Fruit fly (Drosophila melanogaster) whole organism, prepupa: ENCODE measurements around the gene CecB.

ENCODE experiments used
- CG10631 ChIP-seq: fragments of 200-800 bp; sonication (Bioruptor generic); optimal IDR thresholded peaks from 2 replicates; lab custom pipeline; 2016; ENCODE audit warnings: missing biosample characterization, missing genetic modification characterization
- CG11294 ChIP-seq: fragments of 200-800 bp; sonication (Bioruptor generic); IDR thresholded peaks from 2 replicates; pipeline ENCODE4 v1.3.6; 2022; ENCODE audit warnings: missing biosample characterization, missing genetic modification characterization
- CG16779 ChIP-seq: fragments of 200-800 bp; sonication (Bioruptor generic); optimal IDR thresholded peaks from 3 replicates; lab custom pipeline; 2017; ENCODE audit warnings: missing biosample characterization, mild to moderate bottlenecking, missing genetic modification characterization
- CG6276 ChIP-seq: fragments of 200-800 bp; sonication (Bioruptor generic); optimal IDR thresholded peaks from 2 replicates; lab custom pipeline; 2017; ENCODE audit warnings: missing biosample characterization, mild to moderate bottlenecking, missing genetic modification characterization
- CG7368 ChIP-seq: fragments of 200-800 bp; sonication (Bioruptor generic); optimal IDR thresholded peaks from 3 replicates; lab custom pipeline; 2016; ENCODE audit warnings: missing biosample characterization, missing genetic modification characterization
- CG8632 ChIP-seq: fragments of 200-800 bp; sonication (Bioruptor generic); optimal IDR thresholded peaks from 3 replicates; lab custom pipeline; 2016; ENCODE audit warnings: missing biosample characterization, missing genetic modification characterization
- CG9139 ChIP-seq: fragments of 200-800 bp; sonication (Bioruptor generic); optimal IDR thresholded peaks from 3 replicates; lab custom pipeline; 2017; ENCODE audit warnings: missing biosample characterization, mild to moderate bottlenecking, missing genetic modification characterization
- Hr38 ChIP-seq: sonication (Bioruptor generic); optimal IDR thresholded peaks from 2 replicates; lab custom pipeline; 2016; ENCODE audit warnings: missing biosample characterization, missing genetic modification characterization
- Hr39 ChIP-seq: fragments of 200-800 bp; sonication (Bioruptor generic); optimal IDR thresholded peaks from 2 replicates; lab custom pipeline; 2016; ENCODE audit warnings: missing biosample characterization, missing genetic modification characterization
- Hr4 ChIP-seq: fragments of 200-800 bp; sonication (Bioruptor generic); optimal IDR thresholded peaks from 3 replicates; lab custom pipeline; 2016; ENCODE audit warnings: missing biosample characterization, missing genetic modification characterization
- Sox102F ChIP-seq: fragments of 200-800 bp; sonication (Bioruptor generic); optimal IDR thresholded peaks from 2 replicates; lab custom pipeline; 2016; ENCODE audit warnings: missing biosample characterization, mild to moderate bottlenecking, missing genetic modification characterization
- ss ChIP-seq, 2 experiments: fragments of 200-800 bp; sonication (Bioruptor generic); optimal IDR thresholded peaks; 2 replicates in 1 of 2; 3 replicates in 1 of 2; lab custom pipeline; 2017 to 2018; ENCODE audit warnings: mild to moderate bottlenecking in 2 of 2, missing biosample characterization in 2 of 2, missing genetic modification characterization in 2 of 2, moderate library complexity in 1 of 2

dm6 chr3R:30176314-30176713, 37.3 kb downstream of the CecB start:
- TF ChIP-seq ss (GFP tag; optimal IDR thresholded peaks at IDR 0.05; lab: Kevin White, UChicago) (no peak), CG8632 (GFP tag; lab: Kevin White, UChicago) (no peak), CG11294 (GFP tag; lab: Robert Waterston, UW) (no peak), Hr38 (no peak), CG7368 (GFP tag; lab: Kevin White, UChicago) (no peak), Hr39 (GFP tag; lab: Kevin White, UChicago) (no peak), CG6276 (GFP tag; lab: Kevin White, UChicago) (no peak), CG10631 (GFP tag; lab: Kevin White, UChicago) (no peak), CG16779 (no peak), Sox102F (GFP tag; lab: Kevin White, UChicago) (no peak), CG9139 (GFP tag; lab: Kevin White, UChicago) (no peak), Hr4 (GFP tag; lab: Kevin White, UChicago) (no peak)
